Fruit fly (Drosophila melanogaster) whole organism: ENCODE data around the gene Send1.

Experiments used
- CG8478 ChIP-seq: fragments of >200 bp; optimal IDR thresholded peaks from 2 replicates; lab custom pipeline; 2018; ENCODE audit warnings: inconsistent platforms
- psq ChIP-seq: fragments of >200 bp; optimal IDR thresholded peaks from 2 replicates; lab custom pipeline; 2017
- usp ChIP-seq: fragments of >200 bp; optimal IDR thresholded peaks from 2 replicates; lab custom pipeline; 2017; ENCODE audit warnings: missing biosample characterization, missing genetic modification characterization, mixed read lengths

DNA sequence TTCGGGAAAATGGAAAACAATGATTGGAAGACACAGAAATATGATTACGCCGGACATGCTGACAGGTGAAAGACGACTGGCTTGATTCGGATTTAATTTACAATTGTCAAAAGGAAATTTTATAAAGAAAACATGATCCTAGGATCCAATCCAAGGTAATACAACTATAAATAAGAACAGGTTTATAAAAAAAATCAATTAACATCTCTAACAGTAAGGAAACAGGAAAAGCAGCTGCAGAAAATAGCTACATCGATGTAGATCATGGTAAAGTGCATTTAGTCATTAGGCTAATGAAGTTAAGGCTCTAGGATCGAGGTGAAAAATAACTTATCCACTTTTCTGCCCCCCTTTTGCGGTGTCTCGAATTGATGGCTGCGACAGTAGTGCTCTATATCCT is 34.5 kb upstream of the Send1 start, which contains the start of gene CG17237:
- TF ChIP-seq usp (GFP tag; lab: Kevin White, UChicago) (no peak), CG8478 (lab: Kevin White, UChicago) (no peak), psq (no peak)
